Fruit fly (Drosophila melanogaster): Measurements from ENCODE around the gene APC7.

The APC7 gene

dm6 chrX:6549428-6550117 lies 47.3 kb upstream of the APC7 start (continued):
- TF ChIP-seq CG12391 (tag; optimal IDR thresholded peaks at IDR 0.05), result peak; percentile 92
- no peak for TF ChIP-seq h (optimal IDR thresholded peaks at IDR 0.05)
- TF ChIP-seq CG8478 (optimal IDR thresholded peaks at IDR 0.05), result no peak
- TF ChIP-seq scrt (GFP tag; optimal IDR thresholded peaks at IDR 0.05), result peak; percentile 93
- TF ChIP-seq Dad (GFP tag; optimal IDR thresholded peaks at IDR 0.05), result peak; percentile 93
- TF ChIP-seq Ets97D (GFP tag; optimal IDR thresholded peaks at IDR 0.05), result peak; percentile 83
- peak; percentile 93 for TF ChIP-seq onecut (GFP tag; IDR thresholded peaks at IDR 0.05)
- peak; percentile 95 for TF ChIP-seq Hsf (GFP tag; optimal IDR thresholded peaks at IDR 0.05)
- TF ChIP-seq CoRest (tag; optimal IDR thresholded peaks at IDR 0.05), result peak; percentile 94
- no peak for TF ChIP-seq yki (optimal IDR thresholded peaks at IDR 0.05)
- peak; percentile 92 for TF ChIP-seq CG15011 (GFP tag; optimal IDR thresholded peaks at IDR 0.05)
- peak; percentile 94 for TF ChIP-seq fd96Cb (tag; optimal IDR thresholded peaks at IDR 0.05)
- TF ChIP-seq CG14860 (GFP tag; IDR thresholded peaks at IDR 0.05; ENCODE audit: partially characterized antibody), result no peak
- no peak for TF ChIP-seq unc-4 (GFP tag; IDR thresholded peaks at IDR 0.05; ENCODE audit: partially characterized antibody)
- TF ChIP-seq CG3065 (GFP tag; optimal IDR thresholded peaks at IDR 0.05), result peak; percentile 73
- TF ChIP-seq bab2 (GFP tag; optimal IDR thresholded peaks at IDR 0.05), result peak; percentile 96
- peak; percentile 89 for TF ChIP-seq sima (GFP tag; optimal IDR thresholded peaks at IDR 0.05)
- peak; percentile 87 for TF ChIP-seq CG11560 (tag; IDR thresholded peaks at IDR 0.05)
- TF ChIP-seq CG14014 (GFP tag; IDR thresholded peaks at IDR 0.05), result peak; percentile 98
- no peak for TF ChIP-seq amos (GFP tag; IDR thresholded peaks at IDR 0.05; ENCODE audit: partially characterized antibody)
- peak; percentile 96 for TF ChIP-seq CG17328 (GFP tag; IDR thresholded peaks at IDR 0.05)
- peak; percentile 64 for TF ChIP-seq CG30020 (tag; optimal IDR thresholded peaks at IDR 0.05)
- peak; percentile 20 for TF ChIP-seq gfzf (GFP tag; optimal IDR thresholded peaks at IDR 0.05)
- TF ChIP-seq CG11247 (GFP tag; IDR thresholded peaks at IDR 0.05), result peak; percentile 97
- TF ChIP-seq Ada2b (GFP tag; IDR thresholded peaks at IDR 0.05), result peak; percentile 97
- peak; percentile 95 for TF ChIP-seq Neu2 (GFP tag; optimal IDR thresholded peaks at IDR 0.05; ENCODE audit: borderline replicate concordance)
- TF ChIP-seq az2 (GFP tag; optimal IDR thresholded peaks at IDR 0.05), result peak; percentile 92
- peak; percentile 96 to 97 for TF ChIP-seq Pdp1 (GFP tag; optimal IDR thresholded peaks at IDR 0.05)
- TF ChIP-seq CG7357 (GFP tag; IDR thresholded peaks at IDR 0.05), result peak; percentile 90
- TF ChIP-seq tup (GFP tag; optimal IDR thresholded peaks at IDR 0.05), result peak; percentile 91
- TF ChIP-seq CG5953 (GFP tag; IDR thresholded peaks at IDR 0.05), result peak; percentile 85
- TF ChIP-seq CG10959 (GFP tag; IDR thresholded peaks at IDR 0.05), result peak; percentile 95
- TF ChIP-seq CG10979 (tag; optimal IDR thresholded peaks at IDR 0.05), result peak; percentile 94
- TF ChIP-seq CG11723 (GFP tag; optimal IDR thresholded peaks at IDR 0.05), result peak; percentile 85
- peak; percentile 89 for TF ChIP-seq Mes4 (GFP tag; optimal IDR thresholded peaks at IDR 0.05)
- peak; percentile 90 for TF ChIP-seq Usf (GFP tag; optimal IDR thresholded peaks at IDR 0.05)
- peak; percentile 70 for TF ChIP-seq run (tag; optimal IDR thresholded peaks at IDR 0.05)
- peak; percentile 92 for TF ChIP-seq sug (tag; optimal IDR thresholded peaks at IDR 0.05)
- peak; percentile 96 for TF ChIP-seq CG8089 (GFP tag; optimal IDR thresholded peaks at IDR 0.05)
- TF ChIP-seq gcm (GFP tag; optimal IDR thresholded peaks at IDR 0.05), result peak; percentile 80
- peak; percentile 74 for TF ChIP-seq CG18011 (GFP tag; optimal IDR thresholded peaks at IDR 0.05)
- TF ChIP-seq Ptx1 (GFP tag; IDR thresholded peaks at IDR 0.05), result peak; percentile 94
- TF ChIP-seq CG4360 (GFP tag; IDR thresholded peaks at IDR 0.05), result peak; percentile 76
- peak; percentile 87 for TF ChIP-seq kah (GFP tag; optimal IDR thresholded peaks at IDR 0.05)
- peak; percentile 95 for TF ChIP-seq CG17612 (GFP tag; IDR thresholded peaks at IDR 0.05)
- peak; percentile 95 for TF ChIP-seq CG17359 (tag; optimal IDR thresholded peaks at IDR 0.05)
- TF ChIP-seq luna (GFP tag; optimal IDR thresholded peaks at IDR 0.05), result peak; percentile 88
- TF ChIP-seq sd (tag; optimal IDR thresholded peaks at IDR 0.05), result peak; percentile 76
- no peak for TF ChIP-seq CG13287 (GFP tag; IDR thresholded peaks at IDR 0.05; ENCODE audit: partially characterized antibody)
- TF ChIP-seq twi (tag; optimal IDR thresholded peaks at IDR 0.05), result peak; percentile 84

All from whole organism, embryonic.